Fruit fly (Drosophila melanogaster): ENCODE measurements around the gene mRpL38.

Gene mRpL38

dm6 chrX:14226093-14226492 is at the start of gene mRpL38:
TSS of gene mRpL38 (plus strand) at chrX:14226289.
- TF ChIP-seq Myc (optimal IDR thresholded peaks at IDR 0.05) (no peak), insv (optimal IDR thresholded peaks at IDR 0.05) (no peak), psq (optimal IDR thresholded peaks at IDR 0.05) (no peak), Sin3A (optimal IDR thresholded peaks at IDR 0.05) (no peak), ttk (optimal IDR thresholded peaks at IDR 0.05) (no peak), h (optimal IDR thresholded peaks at IDR 0.05) (no peak)

- TF ChIP-seq insv (optimal IDR thresholded peaks at IDR 0.05): no peak
- no peak for TF ChIP-seq h (optimal IDR thresholded peaks at IDR 0.05)
- no peak for TF ChIP-seq psq (optimal IDR thresholded peaks at IDR 0.05)
- TF ChIP-seq Sin3A (optimal IDR thresholded peaks at IDR 0.05): no peak
- TF ChIP-seq ttk (optimal IDR thresholded peaks at IDR 0.05): no peak
- no peak for TF ChIP-seq Myc (optimal IDR thresholded peaks at IDR 0.05)
Observed at dm6 chrX:14176623-14177022, 49.5 kb upstream of the mRpL38 start, which contains the start of gene CG11581. TSS of gene CG11581 (plus strand) at chrX:14176923.

dm6 chrX:14180728-14181127 is 45.4 kb upstream of the mRpL38 start, which contains the start of gene CG11584:
TSS of gene CG11584 (plus strand) at chrX:14181028.
- TF ChIP-seq ttk (optimal IDR thresholded peaks at IDR 0.05) (no peak), psq (optimal IDR thresholded peaks at IDR 0.05) (no peak), h (optimal IDR thresholded peaks at IDR 0.05) (no peak), insv (optimal IDR thresholded peaks at IDR 0.05) (no peak), Sin3A (optimal IDR thresholded peaks at IDR 0.05) (no peak), Myc (optimal IDR thresholded peaks at IDR 0.05) (no peak)

dm6 chrX:14184062-14184611 is 42.0 kb upstream of the mRpL38 start, which contains the start of gene CG32603:
TSS of gene CG32603 (plus strand) at chrX:14184561.
- TF ChIP-seq Myc (optimal IDR thresholded peaks at IDR 0.05) (no peak), psq (optimal IDR thresholded peaks at IDR 0.05) (no peak)

- TF ChIP-seq ttk (optimal IDR thresholded peaks at IDR 0.05) (no peak), Sin3A (optimal IDR thresholded peaks at IDR 0.05) (no peak), h (optimal IDR thresholded peaks at IDR 0.05) (no peak), insv (optimal IDR thresholded peaks at IDR 0.05) (no peak), psq (optimal IDR thresholded peaks at IDR 0.05) (no peak), Myc (optimal IDR thresholded peaks at IDR 0.05) (no peak)
Observed at dm6 chrX:14186953-14187352, 39.1 kb upstream of the mRpL38 start, which contains the start of gene CG12481. TSS of gene CG12481 (plus strand) at chrX:14187253.

dm6 chrX:14189216-14189615 is 36.9 kb upstream of the mRpL38 start, which contains the start of gene CG11585:
TSS of gene CG11585 (plus strand) at chrX:14189516.
- TF ChIP-seq h (optimal IDR thresholded peaks at IDR 0.05): no peak
- no peak for TF ChIP-seq insv (optimal IDR thresholded peaks at IDR 0.05)
- no peak for TF ChIP-seq psq (optimal IDR thresholded peaks at IDR 0.05)
- TF ChIP-seq ttk (optimal IDR thresholded peaks at IDR 0.05): no peak
- TF ChIP-seq Myc (optimal IDR thresholded peaks at IDR 0.05): no peak
- TF ChIP-seq Sin3A (optimal IDR thresholded peaks at IDR 0.05): no peak

dm6 chrX:14191918-14192317 is 34.2 kb upstream of the mRpL38 start, which contains the start of gene CG13403:
TSS of gene CG13403 (minus strand) at chrX:14192018.
- no peak for TF ChIP-seq Sin3A (optimal IDR thresholded peaks at IDR 0.05)
- no peak for TF ChIP-seq psq (optimal IDR thresholded peaks at IDR 0.05)
- TF ChIP-seq insv (optimal IDR thresholded peaks at IDR 0.05): no peak
- no peak for TF ChIP-seq Myc (optimal IDR thresholded peaks at IDR 0.05)
- no peak for TF ChIP-seq h (optimal IDR thresholded peaks at IDR 0.05)
- no peak for TF ChIP-seq ttk (optimal IDR thresholded peaks at IDR 0.05)

- TF ChIP-seq Sin3A (optimal IDR thresholded peaks at IDR 0.05): no peak
- TF ChIP-seq Myc (optimal IDR thresholded peaks at IDR 0.05): no peak
- no peak for TF ChIP-seq h (optimal IDR thresholded peaks at IDR 0.05)
- TF ChIP-seq ttk (optimal IDR thresholded peaks at IDR 0.05): no peak
- TF ChIP-seq psq (optimal IDR thresholded peaks at IDR 0.05): no peak
- no peak for TF ChIP-seq insv (optimal IDR thresholded peaks at IDR 0.05)
Observed at dm6 chrX:14193013-14193412, 33.1 kb upstream of the mRpL38 start, which contains the start of gene yl. TSS of gene yl (plus strand) at chrX:14193214.

dm6 chrX:14199967-14200531 is 26.0 kb upstream of the mRpL38 start, which contains the start of gene CG11590:
TSS of gene CG11590 (plus strand) at chrX:14200178.
- TF ChIP-seq h (optimal IDR thresholded peaks at IDR 0.05) (no peak), Sin3A (optimal IDR thresholded peaks at IDR 0.05) (no peak), psq (optimal IDR thresholded peaks at IDR 0.05) (no peak)

- TF ChIP-seq Sin3A (optimal IDR thresholded peaks at IDR 0.05): no peak
- no peak for TF ChIP-seq insv (optimal IDR thresholded peaks at IDR 0.05)
- no peak for TF ChIP-seq ttk (optimal IDR thresholded peaks at IDR 0.05)
- TF ChIP-seq psq (optimal IDR thresholded peaks at IDR 0.05): no peak
- TF ChIP-seq Myc (optimal IDR thresholded peaks at IDR 0.05): no peak
Observed at dm6 chrX:14201178-14201577, 24.9 kb upstream of the mRpL38 start, which contains the start of gene Prp16. TSS of gene Prp16 (plus strand) at chrX:14201362.

dm6 chrX:14208426-14209208 is 17.5 kb upstream of the mRpL38 start:
- TF ChIP-seq ttk (optimal IDR thresholded peaks at IDR 0.05) (no peak), Sin3A (optimal IDR thresholded peaks at IDR 0.05) (no peak), h (optimal IDR thresholded peaks at IDR 0.05) (no peak), psq (optimal IDR thresholded peaks at IDR 0.05) (no peak), Myc (optimal IDR thresholded peaks at IDR 0.05) (no peak), insv (optimal IDR thresholded peaks at IDR 0.05) (no peak)

dm6 chrX:14209209-14209781 is 16.8 kb upstream of the mRpL38 start:
- no peak for TF ChIP-seq Myc (optimal IDR thresholded peaks at IDR 0.05)
- TF ChIP-seq ttk (optimal IDR thresholded peaks at IDR 0.05): no peak
- TF ChIP-seq insv (optimal IDR thresholded peaks at IDR 0.05): no peak
- TF ChIP-seq Sin3A (optimal IDR thresholded peaks at IDR 0.05): no peak
- TF ChIP-seq h (optimal IDR thresholded peaks at IDR 0.05): no peak
- no peak for TF ChIP-seq psq (optimal IDR thresholded peaks at IDR 0.05)
